Worm (Caenorhabditis elegans) whole organism, early embryonic: ENCODE results near the gene W07G4.1.

Experiments used
- B0310.2 ChIP-seq: sonication (generic microtip); optimal IDR thresholded peaks from 2 replicates; lab custom pipeline; 2016; ENCODE audit warnings: mild to moderate bottlenecking, missing genetic modification characterization, missing compliant biosample characterization
- F13C5.2 ChIP-seq: sonication (generic microtip); optimal IDR thresholded peaks from 2 replicates; lab custom pipeline; 2017; ENCODE audit warnings: mild to moderate bottlenecking, missing genetic modification characterization, inconsistent platforms, missing compliant biosample characterization
- aly-1 ChIP-seq: sonication (generic microtip); optimal IDR thresholded peaks from 2 replicates; lab custom pipeline; 2016; ENCODE audit warnings: missing genetic modification characterization, missing compliant biosample characterization
- ama-1 ChIP-seq: fragments of 150-350 bp; optimal IDR thresholded peaks from 2 replicates; lab custom pipeline; 2014
- ets-7 ChIP-seq: sonication (generic microtip); optimal IDR thresholded peaks from 2 replicates; lab custom pipeline; 2016; ENCODE audit warnings: missing genotype, missing genetic modification characterization, missing compliant biosample characterization
- flt-1 ChIP-seq: fragments of 200-800 bp; sonication (Bioruptor generic); IDR thresholded peaks from 2 replicates; pipeline ENCODE4 v1.3.6; 2022; ENCODE audit warnings: missing genetic modification characterization, missing compliant biosample characterization
- hmg-4 ChIP-seq: fragments of 200-800 bp; sonication (Bioruptor generic); optimal IDR thresholded peaks from 2 replicates; lab custom pipeline; 2018; ENCODE audit warnings: mild to moderate bottlenecking, missing genetic modification characterization, missing compliant biosample characterization
- pes-1 ChIP-seq: fragments of 200-800 bp; sonication (Bioruptor generic); IDR thresholded peaks from 2 replicates; pipeline ENCODE4 v1.3.6; 2022; ENCODE audit warnings: missing genetic modification reagents, missing genetic modification characterization, missing compliant biosample characterization
- scrt-1 ChIP-seq: fragments of 200-800 bp; sonication (Bioruptor generic); IDR thresholded peaks from 2 replicates; pipeline ENCODE4 v1.3.6; 2022; ENCODE audit warnings: missing genetic modification characterization, missing compliant biosample characterization

DNA sequence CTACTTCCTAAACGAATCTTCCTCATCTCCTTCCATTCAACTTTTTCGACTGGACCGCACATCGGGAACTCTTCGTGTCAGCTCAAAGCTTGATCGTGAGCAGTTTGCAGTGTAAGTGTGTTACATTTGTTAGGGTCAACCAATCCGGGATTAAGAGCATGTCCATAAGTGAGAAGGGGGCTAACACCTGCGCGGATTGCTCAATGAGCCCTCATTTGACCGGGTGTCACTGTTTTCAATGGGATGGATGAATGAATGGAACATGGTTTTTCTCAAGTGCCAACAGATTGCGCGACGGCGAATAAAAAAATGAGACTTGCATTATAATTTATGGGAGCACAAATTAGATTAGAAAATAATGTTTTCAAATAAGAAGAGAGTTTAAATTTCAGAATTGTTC, 8.0 kb upstream of the W07G4.1 start:
- TF ChIP-seq ama-1 (lab: Kevin White, UChicago) (no peak), scrt-1 (no peak), pes-1 (no peak), ets-7 (tag; lab: Kevin White, UChicago) (no peak), F13C5.2 (no peak), hmg-4 (GFP tag; lab: Kevin White, UChicago) (no peak), B0310.2 (no peak), aly-1 (no peak), flt-1 (GFP tag; lab: Robert Waterston, UW) (no peak)
